Fruit fly (Drosophila melanogaster): ENCODE measurements around the gene Klp67A.

The Klp67A gene

DNA sequence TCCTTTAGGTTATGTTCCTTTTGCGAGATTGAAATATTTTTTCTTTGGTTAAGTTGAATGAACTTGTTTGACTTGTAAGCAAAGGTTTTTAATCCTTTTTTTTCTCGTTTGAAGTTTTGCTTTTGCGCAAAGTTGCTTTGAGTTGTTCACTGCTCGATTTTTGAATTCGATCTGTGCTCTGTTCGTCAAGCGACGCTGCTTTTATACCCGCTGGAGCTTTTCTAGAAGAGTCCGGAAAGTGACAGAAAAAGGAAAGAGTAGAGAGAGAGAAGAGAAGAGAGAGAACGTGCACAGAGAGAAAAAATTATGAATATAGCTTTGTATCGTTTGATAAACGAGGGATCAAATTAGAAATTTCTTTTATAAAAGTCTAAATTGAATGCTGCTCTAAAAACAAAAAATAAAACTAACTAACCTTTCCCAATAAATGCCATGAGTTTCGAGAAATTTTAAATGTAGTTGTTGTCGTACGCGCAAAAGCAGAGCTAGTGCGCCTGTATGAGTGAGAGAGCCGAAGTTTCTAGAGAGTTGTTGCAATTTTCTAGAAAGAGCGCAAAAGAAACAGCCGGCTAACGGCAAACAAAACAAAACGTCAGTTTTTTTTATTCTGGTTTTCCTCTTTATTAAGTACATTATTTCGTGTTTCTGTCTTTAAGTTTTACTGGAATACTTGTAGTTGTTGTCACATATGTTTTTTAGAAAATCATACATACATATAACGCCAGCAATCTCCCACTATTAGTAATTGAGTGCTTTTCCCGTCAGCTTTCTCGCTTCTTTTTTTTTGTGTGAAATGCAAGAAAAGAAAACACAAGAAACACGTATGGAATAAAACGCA, 10.6 kb upstream of the Klp67A start, which contains the start of gene Hsp26:
Gene Hsp26, minus strand, starts transcription at position 230 of the 838 bp plus-strand sequence.
- TF ChIP-seq fkh (GFP tag; optimal IDR thresholded peaks at IDR 0.05) (peak; percentile 31), Sox102F (GFP tag; optimal IDR thresholded peaks at IDR 0.05) (peak; percentile 94), CG8319 (GFP tag; optimal IDR thresholded peaks at IDR 0.05) (peak; percentile 78), Ets21C (GFP tag; optimal IDR thresholded peaks at IDR 0.05) (peak; percentile 87), Eip78C (GFP tag) (peak; percentile 98), CG6808 (GFP tag; optimal IDR thresholded peaks at IDR 0.05) (peak; percentile 89), CG8119 (GFP tag; IDR thresholded peaks at IDR 0.05) (peak; percentile 94), Eip93F (GFP tag; optimal IDR thresholded peaks at IDR 0.05) (peak; percentile 70), svp (GFP tag) (peak; percentile 97), CG15336 (GFP tag; IDR thresholded peaks at IDR 0.05) (peak; percentile 98), salr (GFP tag; optimal IDR thresholded peaks at IDR 0.05) (peak; percentile 74 to 90), CG34406 (GFP tag; optimal IDR thresholded peaks at IDR 0.05) (peak; percentile 92), cyc (GFP tag; optimal IDR thresholded peaks at IDR 0.05) (peak; percentile 89), CG32006 (GFP tag; optimal IDR thresholded peaks at IDR 0.05) (peak; percentile 93), fd85E (GFP tag; optimal IDR thresholded peaks at IDR 0.05) (peak; percentile 88), Lpt (GFP tag; optimal IDR thresholded peaks at IDR 0.05) (peak; percentile 91), Smox (GFP tag; optimal IDR thresholded peaks at IDR 0.05) (peak; percentile 94), Hr38 (GFP tag; optimal IDR thresholded peaks at IDR 0.05) (no peak), Hr39 (GFP tag; optimal IDR thresholded peaks at IDR 0.05) (peak; percentile 89), Gug (GFP tag; IDR thresholded peaks at IDR 0.05) (peak; percentile 85), dsx (GFP tag; optimal IDR thresholded peaks at IDR 0.05; ENCODE audit: poor library complexity, severe bottlenecking) (peak; percentile 82), CG11902 (GFP tag; optimal IDR thresholded peaks at IDR 0.05) (peak; percentile 68), pdm3 (GFP tag; optimal IDR thresholded peaks at IDR 0.05) (peak; percentile 95), esn (GFP tag; optimal IDR thresholded peaks at IDR 0.05) (peak; percentile 97), CG10631 (GFP tag; optimal IDR thresholded peaks at IDR 0.05) (peak; percentile 95), CG9139 (GFP tag; optimal IDR thresholded peaks at IDR 0.05) (peak; percentile 57), CG6854 (GFP tag; optimal IDR thresholded peaks at IDR 0.05) (peak; percentile 80), CG16779 (tag; optimal IDR thresholded peaks at IDR 0.05) (peak; percentile 87), CG6276 (GFP tag; optimal IDR thresholded peaks at IDR 0.05) (peak; percentile 83), eg (GFP tag; IDR thresholded peaks at IDR 0.05) (peak; percentile 95), Sox14 (GFP tag; optimal IDR thresholded peaks at IDR 0.05) (peak; percentile 95), lz (GFP tag; optimal IDR thresholded peaks at IDR 0.05) (peak; percentile 94), CG3032 (tag; optimal IDR thresholded peaks at IDR 0.05) (peak; percentile 75), Ets96B (tag; optimal IDR thresholded peaks at IDR 0.05) (peak; percentile 91), CG11762 (GFP tag; optimal IDR thresholded peaks at IDR 0.05; ENCODE audit: insufficient read depth) (peak; percentile 83), CG31627 (GFP tag; optimal IDR thresholded peaks at IDR 0.05) (peak; percentile 90), achi (GFP tag; optimal IDR thresholded peaks at IDR 0.05) (peak; percentile 93), acj6 (GFP tag; optimal IDR thresholded peaks at IDR 0.05) (peak; percentile 95), CG7368 (GFP tag; optimal IDR thresholded peaks at IDR 0.05) (peak; percentile 84), Hr4 (GFP tag; optimal IDR thresholded peaks at IDR 0.05) (peak; percentile 96), CG6792 (GFP tag; optimal IDR thresholded peaks at IDR 0.05) (peak; percentile 96), fd59A (GFP tag; optimal IDR thresholded peaks at IDR 0.05) (peak; percentile 71), Sox15 (GFP tag; optimal IDR thresholded peaks at IDR 0.05) (peak; percentile 79), Blimp-1 (GFP tag; optimal IDR thresholded peaks at IDR 0.05) (peak; percentile 51), CG4318 (GFP tag; optimal IDR thresholded peaks at IDR 0.05) (peak; percentile 79), ss (GFP tag; optimal IDR thresholded peaks at IDR 0.05) (peak; percentile 60 to 83), OdsH (GFP tag; optimal IDR thresholded peaks at IDR 0.05) (peak; percentile 96), CG11294 (GFP tag; IDR thresholded peaks at IDR 0.05) (peak; percentile 87), CG10669 (GFP tag; optimal IDR thresholded peaks at IDR 0.05) (peak; percentile 80), vri (GFP tag; optimal IDR thresholded peaks at IDR 0.05) (peak; percentile 94)
